Worm (Caenorhabditis elegans) whole organism, L2 larva: ENCODE results near the gene hmp-1.

ENCODE experiments used
- C34F6.9 ChIP-seq: fragments of 150-350 bp; optimal IDR thresholded peaks from 2 replicates; lab custom pipeline; 2014; ENCODE audit warnings: missing biosample characterization, missing genetic modification characterization
- F13H6.1 ChIP-seq: sonication (generic microtip); optimal IDR thresholded peaks from 2 replicates; lab custom pipeline; 2016; ENCODE audit warnings: missing genetic modification characterization, missing compliant biosample characterization
- R02D3.7 ChIP-seq: fragments of 150-350 bp; optimal IDR thresholded peaks from 2 replicates; lab custom pipeline; 2014; ENCODE audit warnings: missing biosample characterization, missing genetic modification characterization
- Y55F3AM.14 ChIP-seq: fragments of 200-800 bp; sonication (Bioruptor generic); optimal IDR thresholded peaks from 2 replicates; lab custom pipeline; 2018; ENCODE audit warnings: mild to moderate bottlenecking, missing genetic modification characterization, missing compliant biosample characterization
- aly-2 ChIP-seq: fragments of 150-350 bp; optimal IDR thresholded peaks from 2 replicates; lab custom pipeline; 2014; ENCODE audit warnings: missing biosample characterization, missing genetic modification characterization
- ama-1 ChIP-seq: fragments of 150-350 bp; optimal IDR thresholded peaks from 2 replicates; lab custom pipeline; 2018; ENCODE audit warnings: inconsistent platforms
- blmp-1 ChIP-seq: sonication (generic microtip); optimal IDR thresholded peaks from 2 replicates; lab custom pipeline; 2017; ENCODE audit warnings: missing genetic modification characterization, mild to moderate bottlenecking, missing compliant biosample characterization, antibody characterized with exemption, moderate library complexity; ENCODE audit not compliant: insufficient read depth
- ceh-16 ChIP-seq: fragments of 150-350 bp; optimal IDR thresholded peaks from 2 replicates; lab custom pipeline; 2014; ENCODE audit warnings: missing biosample characterization, missing genetic modification characterization
- ceh-82 ChIP-seq: fragments of 150-350 bp; optimal IDR thresholded peaks from 2 replicates; lab custom pipeline; 2014; ENCODE audit warnings: missing biosample characterization, missing genetic modification characterization
- crh-2 ChIP-seq: sonication (generic microtip); optimal IDR thresholded peaks from 2 replicates; lab custom pipeline; 2017; ENCODE audit warnings: missing biosample characterization, missing genetic modification characterization
- dmd-4 ChIP-seq: sonication (generic microtip); optimal IDR thresholded peaks from 2 replicates; lab custom pipeline; 2017; ENCODE audit warnings: missing biosample characterization, missing genetic modification characterization
- egl-27 ChIP-seq: sonication (generic microtip); optimal IDR thresholded peaks from 3 replicates; lab custom pipeline; 2017; ENCODE audit warnings: missing biosample characterization, missing genetic modification reagents, missing genetic modification characterization
- elt-1 ChIP-seq: fragments of 150-350 bp; optimal IDR thresholded peaks from 2 replicates; lab custom pipeline; 2014; ENCODE audit warnings: missing biosample characterization, missing genetic modification characterization
- fos-1 ChIP-seq: fragments of 150-350 bp; optimal IDR thresholded peaks from 2 replicates; lab custom pipeline; 2014; ENCODE audit warnings: missing biosample characterization, missing genetic modification characterization
- gmeb-1 ChIP-seq: fragments of 150-350 bp; optimal IDR thresholded peaks from 2 replicates; lab custom pipeline; 2014; ENCODE audit warnings: missing biosample characterization, missing genetic modification characterization
- lin-11 ChIP-seq: fragments of 150-350 bp; sonication (generic microtip); optimal IDR thresholded peaks from 2 replicates; lab custom pipeline; 2014; ENCODE audit warnings: missing biosample characterization, missing genetic modification characterization, inconsistent platforms, mixed read lengths
- lin-13 ChIP-seq: fragments of 150-350 bp; optimal IDR thresholded peaks from 2 replicates; lab custom pipeline; 2014; ENCODE audit warnings: missing biosample characterization, missing genetic modification reagents, missing genetic modification characterization
- lin-39 ChIP-seq: fragments of 150-350 bp; optimal IDR thresholded peaks from 2 replicates; lab custom pipeline; 2014; ENCODE audit warnings: missing biosample characterization, missing genetic modification reagents, missing genetic modification characterization
- lsy-2 ChIP-seq, 2 experiments: fragments of 150-350 bp in 1 of 2; sonication (generic microtip) in 1 of 2; optimal IDR thresholded peaks; 2 replicates each; lab custom pipeline; 2014 to 2017; ENCODE audit warnings: missing biosample characterization in 2 of 2, missing genetic modification characterization in 2 of 2
- mbf-1 ChIP-seq: sonication (generic microtip); optimal IDR thresholded peaks from 2 replicates; lab custom pipeline; 2017; ENCODE audit warnings: missing biosample characterization, missing genetic modification characterization
- mdl-1 ChIP-seq, 2 experiments: fragments of 150-350 bp in 1 of 2; sonication (generic microtip) in 1 of 2; optimal IDR thresholded peaks; 2 replicates each; lab custom pipeline; 2017; ENCODE audit warnings: missing biosample characterization in 2 of 2, missing genetic modification characterization in 2 of 2
- nhr-10 ChIP-seq: sonication (generic microtip); optimal IDR thresholded peaks from 2 replicates; lab custom pipeline; 2017; ENCODE audit warnings: missing biosample characterization, missing genetic modification characterization
- nhr-11 ChIP-seq: fragments of 150-350 bp; optimal IDR thresholded peaks from 2 replicates; lab custom pipeline; 2014; ENCODE audit warnings: missing biosample characterization, missing genetic modification characterization
- nhr-12 ChIP-seq: fragments of 150-350 bp; optimal IDR thresholded peaks from 2 replicates; lab custom pipeline; 2014; ENCODE audit warnings: missing biosample characterization, missing genetic modification characterization
- nhr-129 ChIP-seq: fragments of 150-350 bp; optimal IDR thresholded peaks from 2 replicates; lab custom pipeline; 2014; ENCODE audit warnings: missing biosample characterization, missing genetic modification characterization
- nhr-21 ChIP-seq: fragments of 150-350 bp; optimal IDR thresholded peaks from 2 replicates; lab custom pipeline; 2014; ENCODE audit warnings: missing biosample characterization, missing genetic modification characterization
- nhr-23 ChIP-seq: fragments of 150-350 bp; optimal IDR thresholded peaks from 2 replicates; lab custom pipeline; 2014; ENCODE audit warnings: missing biosample characterization, missing genetic modification reagents, missing genetic modification characterization
- nhr-25 ChIP-seq: fragments of 150-350 bp; sonication (generic microtip); optimal IDR thresholded peaks from 3 replicates; lab custom pipeline; 2014; ENCODE audit warnings: missing biosample characterization, missing genetic modification characterization
- nhr-6 ChIP-seq: fragments of 150-350 bp; optimal IDR thresholded peaks from 2 replicates; lab custom pipeline; 2014; ENCODE audit warnings: missing biosample characterization, missing genetic modification characterization
- peb-1 ChIP-seq: fragments of 150-350 bp; optimal IDR thresholded peaks from 2 replicates; lab custom pipeline; 2014; ENCODE audit warnings: missing biosample characterization, missing genetic modification characterization
- sem-4 ChIP-seq: fragments of 150-350 bp; optimal IDR thresholded peaks from 2 replicates; lab custom pipeline; 2014; ENCODE audit warnings: missing biosample characterization, missing genetic modification reagents, missing genetic modification characterization
- skn-1 ChIP-seq: sonication (generic microtip); optimal IDR thresholded peaks from 2 replicates; lab custom pipeline; 2017; ENCODE audit warnings: missing biosample characterization, missing genetic modification characterization
- sma-3 ChIP-seq: sonication (generic microtip); optimal IDR thresholded peaks from 2 replicates; lab custom pipeline; 2016; ENCODE audit warnings: missing genetic modification reagents, missing genetic modification characterization, missing compliant biosample characterization
- sma-9 ChIP-seq, 2 experiments: fragments of 150-350 bp in 1 of 2; sonication (generic microtip) in 1 of 2; optimal IDR thresholded peaks; 2 replicates each; lab custom pipeline; 2014 to 2016; ENCODE audit warnings: missing genetic modification characterization in 2 of 2, mild to moderate bottlenecking in 1 of 2, missing biosample characterization in 1 of 2, missing compliant biosample characterization in 1 of 2, missing genetic modification reagents in 1 of 2, moderate library complexity in 1 of 2
- snpc-4 ChIP-seq: fragments of 150-350 bp; optimal IDR thresholded peaks from 2 replicates; lab custom pipeline; 2014; ENCODE audit warnings: missing biosample characterization, missing genetic modification characterization
- unc-55 ChIP-seq: fragments of 150-350 bp; sonication (generic microtip); optimal IDR thresholded peaks from 3 replicates; lab custom pipeline; 2014; ENCODE audit warnings: missing biosample characterization, missing genetic modification reagents, missing genetic modification characterization
- unc-62 ChIP-seq: fragments of 150-350 bp; optimal IDR thresholded peaks from 2 replicates; lab custom pipeline; 2014; ENCODE audit warnings: missing biosample characterization, missing genetic modification reagents, missing genetic modification characterization
- ztf-11 ChIP-seq: sonication (generic microtip); optimal IDR thresholded peaks from 2 replicates; lab custom pipeline; 2017; ENCODE audit warnings: missing biosample characterization, missing genetic modification characterization
- ztf-4 ChIP-seq: fragments of 150-350 bp; optimal IDR thresholded peaks from 2 replicates; lab custom pipeline; 2014; ENCODE audit warnings: missing biosample characterization, missing genetic modification characterization

Gene hmp-1

ce11 chrV:11845492-11845891 is at the start of gene hmp-1:
Gene hmp-1, plus strand, starts transcription at chrV:11845871.
- TF ChIP-seq ceh-16 (tag; lab: Kevin White, UChicago) (no peak), lin-11 (no peak), skn-1 (tag; lab: Kevin White, UChicago) (no peak), nhr-129 (tag; lab: Kevin White, UChicago) (no peak), fos-1 (tag; lab: Kevin White, UChicago) (no peak), nhr-12 (no peak), C34F6.9 (tag; lab: Kevin White, UChicago) (no peak), nhr-11 (tag; lab: Kevin White, UChicago) (no peak), Y55F3AM.14 (GFP tag; lab: Kevin White, UChicago) (no peak), ceh-82 (tag; lab: Kevin White, UChicago) (no peak), ama-1 (lab: Kevin White, UChicago) (no peak)

- TF ChIP-seq blmp-1 (peak; percentile 2), unc-62 (GFP tag; lab: Kevin White, UChicago) (no peak), nhr-6 (tag; lab: Kevin White, UChicago) (no peak), nhr-23 (tag; lab: Kevin White, UChicago) (no peak), dmd-4 (tag; lab: Kevin White, UChicago) (no peak), sma-3 (GFP tag; lab: Kevin White, UChicago) (peak; percentile 17), nhr-25 (peak; percentile 53), fos-1 (tag; lab: Kevin White, UChicago) (no peak), unc-55 (GFP tag; lab: Kevin White, UChicago) (no peak), nhr-21 (peak; percentile 13), snpc-4 (tag; lab: Kevin White, UChicago) (no peak), F13H6.1 (tag; lab: Kevin White, UChicago) (no peak), nhr-11 (tag; lab: Kevin White, UChicago) (no peak), lin-39 (tag; lab: Kevin White, UChicago) (no peak), C34F6.9 (tag; lab: Kevin White, UChicago) (no peak), sma-9 (GFP tag; optimal IDR thresholded peaks at IDR 0.05; lab: Kevin White, UChicago) (peak; percentile 81), sma-9 (tag; optimal IDR thresholded peaks at IDR 0.05; lab: Kevin White, UChicago) (no peak), lin-11 (no peak), crh-2 (tag; lab: Kevin White, UChicago) (peak; percentile 8), ztf-11 (no peak), peb-1 (tag; lab: Kevin White, UChicago) (no peak), Y55F3AM.14 (GFP tag; lab: Kevin White, UChicago) (no peak), sem-4 (tag; lab: Kevin White, UChicago) (no peak), gmeb-1 (tag; lab: Kevin White, UChicago) (no peak)
These were observed 49.3 kb upstream of the hmp-1 start for ce11 chrV:11796343-11796742.

ce11 chrV:11797272-11797855 is 48.3 kb upstream of the hmp-1 start:
- TF ChIP-seq sma-3 (GFP tag; lab: Kevin White, UChicago) = peak; percentile 13
- TF ChIP-seq mdl-1 (tag; optimal IDR thresholded peaks at IDR 0.05; lab: Kevin White, UChicago) = no peak
- no peak for TF ChIP-seq ceh-82 (tag; lab: Kevin White, UChicago)
- no peak for TF ChIP-seq nhr-129 (tag; lab: Kevin White, UChicago)
- no peak for TF ChIP-seq unc-62 (GFP tag; lab: Kevin White, UChicago)
- no peak for TF ChIP-seq nhr-6 (tag; lab: Kevin White, UChicago)
- no peak for TF ChIP-seq mbf-1 (tag; lab: Kevin White, UChicago)
- TF ChIP-seq nhr-25 = peak; percentile 68
- TF ChIP-seq egl-27 = no peak
- no peak for TF ChIP-seq lsy-2 (tag; optimal IDR thresholded peaks at IDR 0.05; lab: Kevin White, UChicago)
- no peak for TF ChIP-seq unc-55 (GFP tag; lab: Kevin White, UChicago)
- no peak for TF ChIP-seq lin-11
- TF ChIP-seq nhr-23 (tag; lab: Kevin White, UChicago) = no peak
- no peak for TF ChIP-seq R02D3.7 (tag; lab: Kevin White, UChicago)
- TF ChIP-seq aly-2 (tag; lab: Kevin White, UChicago) = no peak
- no peak for TF ChIP-seq F13H6.1 (tag; lab: Kevin White, UChicago)
- TF ChIP-seq gmeb-1 (tag; lab: Kevin White, UChicago) = no peak
- TF ChIP-seq blmp-1 = peak; percentile 50
- no peak for TF ChIP-seq snpc-4 (tag; lab: Kevin White, UChicago)
- TF ChIP-seq skn-1 (tag; lab: Kevin White, UChicago) = no peak
- TF ChIP-seq Y55F3AM.14 (GFP tag; lab: Kevin White, UChicago) = no peak
- no peak for TF ChIP-seq nhr-11 (tag; lab: Kevin White, UChicago)
- TF ChIP-seq elt-1 (tag; lab: Kevin White, UChicago) = no peak
- TF ChIP-seq ceh-16 (tag; lab: Kevin White, UChicago) = no peak
- peak; percentile 24 for TF ChIP-seq nhr-21
- no peak for TF ChIP-seq nhr-10 (tag; lab: Kevin White, UChicago)
- TF ChIP-seq ztf-4 (tag; lab: Kevin White, UChicago) = no peak
- no peak for TF ChIP-seq peb-1 (tag; lab: Kevin White, UChicago)
- no peak for TF ChIP-seq lin-39 (tag; lab: Kevin White, UChicago)
- peak; percentile 6 for TF ChIP-seq crh-2 (tag; lab: Kevin White, UChicago)
- TF ChIP-seq lin-13 (GFP tag; lab: Kevin White, UChicago) = no peak
- TF ChIP-seq sma-9 (GFP tag; optimal IDR thresholded peaks at IDR 0.05; lab: Kevin White, UChicago) = peak; percentile 70
- no peak for TF ChIP-seq sma-9 (tag; optimal IDR thresholded peaks at IDR 0.05; lab: Kevin White, UChicago)
- no peak for TF ChIP-seq ama-1 (lab: Kevin White, UChicago)
